Worm (Caenorhabditis elegans): ENCODE results near the gene H29C22.1.

DNA sequence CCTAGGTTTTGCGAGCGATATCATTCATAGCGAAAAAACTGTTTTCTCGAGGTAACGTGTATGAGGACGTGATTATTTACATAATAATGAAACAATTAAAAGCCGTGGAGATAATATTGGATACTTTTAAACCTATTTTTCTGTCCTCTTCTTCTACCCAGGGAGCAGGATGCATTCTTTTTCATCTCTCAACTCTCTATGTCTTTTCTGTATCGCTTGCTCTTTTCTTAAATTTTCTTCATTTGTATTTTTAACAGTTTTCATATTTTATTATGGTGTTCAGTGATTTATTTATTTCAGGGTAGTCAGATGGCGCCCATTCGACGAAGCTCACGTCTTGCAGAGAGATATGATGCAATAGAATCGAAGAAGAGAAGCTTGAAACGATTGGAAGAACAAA, 32.5 kb downstream of the H29C22.1 start, which contains the start of gene B0416.4:
- TF ChIP-seq W03F9.2 (tag; optimal IDR thresholded peaks at IDR 0.05) (no peak), dao-5 (tag; optimal IDR thresholded peaks at IDR 0.05) (no peak), him-1 (tag; optimal IDR thresholded peaks at IDR 0.05) (no peak)

All from whole organism, L4/young adult.